Worm (Caenorhabditis elegans): Measurements from ENCODE around the gene dbn-1.

Gene dbn-1

ce11 chrIII:13712854-13713293 lies 49.0 kb downstream of the dbn-1 start (continued):
- TF ChIP-seq lin-39 (tag; optimal IDR thresholded peaks at IDR 0.05) (no peak), ztf-1 (GFP tag; conservative IDR thresholded peaks at IDR 0.05) (no peak), dmd-4 (tag; optimal IDR thresholded peaks at IDR 0.05) (no peak), lin-13 (GFP tag; optimal IDR thresholded peaks at IDR 0.05) (peak; percentile 62), gmeb-1 (tag; optimal IDR thresholded peaks at IDR 0.05) (no peak), R02D3.7 (tag; optimal IDR thresholded peaks at IDR 0.05) (no peak), ceh-82 (tag; optimal IDR thresholded peaks at IDR 0.05) (no peak), egl-27 (tag; optimal IDR thresholded peaks at IDR 0.05) (no peak), lin-11 (tag; optimal IDR thresholded peaks at IDR 0.05) (peak; percentile 27)

ce11 chrIII:13710666-13711065 lies 51.2 kb downstream of the dbn-1 start:
- peak; percentile 11 for TF ChIP-seq F13H6.1 (tag; optimal IDR thresholded peaks at IDR 0.05)
- TF ChIP-seq sma-9 (GFP tag; optimal IDR thresholded peaks at IDR 0.05) = peak; percentile 25
- no peak for TF ChIP-seq sma-9 (tag; optimal IDR thresholded peaks at IDR 0.05)
- TF ChIP-seq nhr-25 (tag; optimal IDR thresholded peaks at IDR 0.05) = peak; percentile 29
- TF ChIP-seq mab-5 (tag; optimal IDR thresholded peaks at IDR 0.05) = no peak
